Worm (Caenorhabditis elegans): ENCODE results near the gene Y57G11C.1142.

Gene Y57G11C.1142

ce11 chrIV:14793900-14794624, 8.4 kb upstream of the Y57G11C.1142 start (continued):
- TF ChIP-seq efl-1 (GFP tag; optimal IDR thresholded peaks at IDR 0.05): no peak
- TF ChIP-seq unc-130 (GFP tag; optimal IDR thresholded peaks at IDR 0.05): no peak
- no peak for TF ChIP-seq D2030.7 (GFP tag; IDR thresholded peaks at IDR 0.05)
- TF ChIP-seq ztf-26 (tag; optimal IDR thresholded peaks at IDR 0.05): peak; percentile 43
- no peak for TF ChIP-seq T26A5.8 (tag; optimal IDR thresholded peaks at IDR 0.05)
- no peak for TF ChIP-seq ztf-28 (GFP tag; IDR thresholded peaks at IDR 0.05)
- no peak for TF ChIP-seq Y67H2A.10 (GFP tag; conservative IDR thresholded peaks at IDR 0.05)
- no peak for TF ChIP-seq F33H1.4 (GFP tag; IDR thresholded peaks at IDR 0.05)
- TF ChIP-seq ceh-100 (GFP tag; IDR thresholded peaks at IDR 0.05): no peak; the same call in 1 of the 2 replicates
- no peak for TF ChIP-seq pha-4 (tag; optimal IDR thresholded peaks at IDR 0.05)
- TF ChIP-seq F39B2.1 (GFP tag; IDR thresholded peaks at IDR 0.05): no peak
- no peak for TF ChIP-seq xnd-1 (tag; optimal IDR thresholded peaks at IDR 0.05)
- TF ChIP-seq ceh-40 (GFP tag; IDR thresholded peaks at IDR 0.05): no peak
- no peak for TF ChIP-seq ets-4 (GFP tag; optimal IDR thresholded peaks at IDR 0.05)
- TF ChIP-seq lin-54 (GFP tag; optimal IDR thresholded peaks at IDR 0.05): no peak
- no peak for TF ChIP-seq F22D6.2 (tag; optimal IDR thresholded peaks at IDR 0.05)
- no peak for TF ChIP-seq F49E8.2 (tag; optimal IDR thresholded peaks at IDR 0.05; ENCODE audit: insufficient read depth)
- TF ChIP-seq ccch-3 (GFP tag; optimal IDR thresholded peaks at IDR 0.05): no peak
- no peak for TF ChIP-seq gei-17 (GFP tag; optimal IDR thresholded peaks at IDR 0.05)
- TF ChIP-seq F55B11.4 (tag; optimal IDR thresholded peaks at IDR 0.05; ENCODE audit: borderline replicate concordance, insufficient read depth): no peak
- TF ChIP-seq sptf-2 (GFP tag; optimal IDR thresholded peaks at IDR 0.05): no peak
- TF ChIP-seq F10E7.11 (tag; optimal IDR thresholded peaks at IDR 0.05): no peak
- no peak for TF ChIP-seq akir-1 (GFP tag; optimal IDR thresholded peaks at IDR 0.05)
- TF ChIP-seq egl-44 (GFP tag; IDR thresholded peaks at IDR 0.05): no peak
- no peak for TF ChIP-seq repo-1 (tag; optimal IDR thresholded peaks at IDR 0.05)
- TF ChIP-seq aptf-2 (GFP tag; conservative IDR thresholded peaks at IDR 0.05): no peak
- no peak for TF ChIP-seq madf-6 (GFP tag; IDR thresholded peaks at IDR 0.05)
- TF ChIP-seq B0019.2 (GFP tag; conservative IDR thresholded peaks at IDR 0.05): no peak
- no peak for TF ChIP-seq nfya-1 (tag; optimal IDR thresholded peaks at IDR 0.05; ENCODE audit: borderline replicate concordance, insufficient read depth)
- TF ChIP-seq F57A8.1 (GFP tag; optimal IDR thresholded peaks at IDR 0.05): no peak
- no peak for TF ChIP-seq madf-8 (GFP tag; conservative IDR thresholded peaks at IDR 0.05)
- no peak for TF ChIP-seq unc-62 (GFP tag; optimal IDR thresholded peaks at IDR 0.05)
- TF ChIP-seq rec-8 (tag; optimal IDR thresholded peaks at IDR 0.05): no peak
- TF ChIP-seq nhr-90 (tag; optimal IDR thresholded peaks at IDR 0.05): peak; percentile 38
- peak; percentile 45 for TF ChIP-seq lin-40 (tag; optimal IDR thresholded peaks at IDR 0.05)
- TF ChIP-seq dox-1 (GFP tag; IDR thresholded peaks at IDR 0.05): no peak
- 0 out of 2 replicates have a peak, but pooled peaks have one; percentile 36 for TF ChIP-seq F37B4.10 (GFP tag; IDR thresholded peaks at IDR 0.05)
- TF ChIP-seq Y56A3A.18 (GFP tag; IDR thresholded peaks at IDR 0.05): no peak
- TF ChIP-seq ceh-79 (tag; optimal IDR thresholded peaks at IDR 0.05): no peak
- TF ChIP-seq cebp-1 (GFP tag; IDR thresholded peaks at IDR 0.05): no peak
- TF ChIP-seq cebp-1 (tag; optimal IDR thresholded peaks at IDR 0.05): no peak
- no peak for TF ChIP-seq tbx-9 (tag; optimal IDR thresholded peaks at IDR 0.05; ENCODE audit: borderline replicate concordance)
- no peak for TF ChIP-seq zim-3 (tag; optimal IDR thresholded peaks at IDR 0.05)
- TF ChIP-seq attf-5 (GFP tag; optimal IDR thresholded peaks at IDR 0.05): peak; percentile 62
- TF ChIP-seq nhr-80 (tag; optimal IDR thresholded peaks at IDR 0.05): peak; percentile 64
- TF ChIP-seq egl-18 (GFP tag; IDR thresholded peaks at IDR 0.05): no peak
- 0 out of 2 replicates have a peak, but pooled peaks have one; percentile 26 for TF ChIP-seq B0336.3 (GFP tag; IDR thresholded peaks at IDR 0.05)
- no peak for TF ChIP-seq mxl-1 (tag; optimal IDR thresholded peaks at IDR 0.05)
